Worm (Caenorhabditis elegans) whole organism, young adult: ENCODE data around the gene C53A3.1.
A peak's percentile ranks its signal among the peaks of the same experiment; 100 is the strongest.

Experiments
- B0336.3 ChIP-seq: fragments of 200-800 bp; sonication (Bioruptor generic); IDR thresholded peaks from 2 replicates; pipeline ENCODE4 v1.3.6; 2022; ENCODE audit warnings: missing genetic modification characterization, missing compliant biosample characterization
- C06A6.2 ChIP-seq: fragments of 200-800 bp; sonication (Bioruptor generic); conservative IDR thresholded peaks from 2 replicates; pipeline ENCODE4 v1.3.6; 2022; ENCODE audit warnings: missing genetic modification characterization, missing compliant biosample characterization
- F10E7.11 ChIP-seq: sonication (generic microtip); optimal IDR thresholded peaks from 2 replicates; lab custom pipeline; 2017; ENCODE audit warnings: mild to moderate bottlenecking, missing genetic modification characterization, moderate library complexity, missing compliant biosample characterization
- F23B12.7 ChIP-seq: sonication (generic microtip); optimal IDR thresholded peaks from 2 replicates; lab custom pipeline; 2017; ENCODE audit warnings: missing genetic modification characterization, mild to moderate bottlenecking, missing compliant biosample characterization, antibody characterized with exemption, moderate library complexity; ENCODE audit not compliant: insufficient read depth
- F33H1.4 ChIP-seq: fragments of 200-800 bp; sonication (Bioruptor generic); IDR thresholded peaks from 2 replicates; pipeline ENCODE4 v1.3.6; 2022; ENCODE audit warnings: missing genetic modification reagents, missing genetic modification characterization, missing compliant biosample characterization
- F57C9.4 ChIP-seq: sonication (generic microtip); optimal IDR thresholded peaks from 2 replicates; lab custom pipeline; 2017; ENCODE audit warnings: mild to moderate bottlenecking, missing genetic modification characterization, missing compliant biosample characterization
- K12H6.12 ChIP-seq: fragments of 200-800 bp; sonication (Bioruptor generic); optimal IDR thresholded peaks from 2 replicates; lab custom pipeline; 2018; ENCODE audit warnings: mild to moderate bottlenecking, missing genetic modification characterization, missing compliant biosample characterization
- akir-1 ChIP-seq: fragments of 200-800 bp; sonication (Bioruptor generic); optimal IDR thresholded peaks from 2 replicates; lab custom pipeline; 2018; ENCODE audit warnings: mild to moderate bottlenecking, missing genetic modification characterization, moderate library complexity, missing compliant biosample characterization
- attf-3 ChIP-seq: fragments of 200-800 bp; sonication (Bioruptor generic); conservative IDR thresholded peaks from 2 replicates; pipeline ENCODE4 v1.3.6; 2022; ENCODE audit warnings: missing genetic modification reagents, missing genetic modification characterization, missing compliant biosample characterization
- attf-5 ChIP-seq: fragments of 200-800 bp; sonication (Bioruptor generic); optimal IDR thresholded peaks from 2 replicates; lab custom pipeline; 2018; ENCODE audit warnings: mild to moderate bottlenecking, missing genetic modification characterization, missing compliant biosample characterization
- cebp-1 ChIP-seq, 2 experiments: fragments of 200-800 bp in 1 of 2; sonication (Bioruptor generic) in 1 of 2; sonication (generic microtip) in 1 of 2; IDR thresholded peaks in 1 of 2; optimal IDR thresholded peaks in 1 of 2; 2 replicates each; pipeline versions ENCODE4 v1.3.6 to Lab custom; 2017 to 2022; ENCODE audit warnings: missing compliant biosample characterization in 2 of 2, missing genetic modification characterization in 2 of 2, mild to moderate bottlenecking in 1 of 2, missing genetic modification reagents in 1 of 2, moderate library complexity in 1 of 2
- cebp-2 ChIP-seq: fragments of 200-800 bp; sonication (Bioruptor generic); IDR thresholded peaks from 2 replicates; pipeline ENCODE4 v1.3.6; 2022; ENCODE audit warnings: missing genetic modification characterization, missing compliant biosample characterization
- ceh-91 ChIP-seq: fragments of 200-800 bp; sonication (Bioruptor generic); IDR thresholded peaks from 2 replicates; pipeline ENCODE4 v1.3.6; 2022; ENCODE audit warnings: missing genetic modification reagents, missing genetic modification characterization, missing compliant biosample characterization
- chd-7 ChIP-seq: sonication (generic microtip); optimal IDR thresholded peaks from 2 replicates; lab custom pipeline; 2016; ENCODE audit warnings: mild to moderate bottlenecking, missing genetic modification characterization, moderate library complexity, missing compliant biosample characterization
- dox-1 ChIP-seq: fragments of 200-800 bp; sonication (Bioruptor generic); IDR thresholded peaks from 2 replicates; pipeline ENCODE4 v1.3.6; 2022; ENCODE audit warnings: missing genetic modification reagents, missing genetic modification characterization, missing compliant biosample characterization
- egrh-3 ChIP-seq: fragments of 200-800 bp; sonication (Bioruptor generic); IDR thresholded peaks from 2 replicates; pipeline ENCODE4 v1.3.6; 2022; ENCODE audit warnings: missing genetic modification reagents, missing genetic modification characterization, missing compliant biosample characterization
- gei-17 ChIP-seq: fragments of 200-800 bp; sonication (Bioruptor generic); optimal IDR thresholded peaks from 2 replicates; lab custom pipeline; 2018; ENCODE audit warnings: mild to moderate bottlenecking, missing genetic modification characterization, missing compliant biosample characterization
- hmg-1.2 ChIP-seq: fragments of 200-800 bp; sonication (Bioruptor generic); IDR thresholded peaks from 2 replicates; pipeline ENCODE4 v1.3.6; 2022; ENCODE audit warnings: missing genetic modification reagents, missing genetic modification characterization, missing compliant biosample characterization
- hrde-1 ChIP-seq: sonication (generic microtip); optimal IDR thresholded peaks from 2 replicates; lab custom pipeline; 2016; ENCODE audit warnings: missing genetic modification characterization, mild to moderate bottlenecking, missing compliant biosample characterization, moderate library complexity, missing genotype, missing genetic modification reagents, borderline replicate concordance
- let-526 ChIP-seq: fragments of 200-800 bp; sonication (Bioruptor generic); IDR thresholded peaks from 2 replicates; pipeline ENCODE4 v1.3.6; 2022; ENCODE audit warnings: missing genetic modification reagents, missing genetic modification characterization, missing compliant biosample characterization
- let-607 ChIP-seq, 2 experiments: fragments of 200-800 bp in 1 of 2; sonication (Bioruptor generic) in 1 of 2; sonication (generic microtip) in 1 of 2; optimal IDR thresholded peaks; 2 replicates each; lab custom pipeline; 2016 to 2018; ENCODE audit warnings: mild to moderate bottlenecking in 2 of 2, missing compliant biosample characterization in 2 of 2, missing genetic modification characterization in 2 of 2, moderate library complexity in 2 of 2, missing genotype in 1 of 2
- lin-26 ChIP-seq: fragments of 200-800 bp; sonication (Bioruptor generic); IDR thresholded peaks from 2 replicates; pipeline ENCODE4 v1.3.6; 2022; ENCODE audit warnings: missing genetic modification reagents, missing genetic modification characterization, missing compliant biosample characterization
- lin-40 ChIP-seq: sonication (generic microtip); optimal IDR thresholded peaks from 2 replicates; lab custom pipeline; 2016; ENCODE audit warnings: missing genetic modification characterization, mild to moderate bottlenecking, missing compliant biosample characterization, missing genotype, missing genetic modification reagents
- lin-54 ChIP-seq: fragments of 200-800 bp; sonication (Bioruptor generic); optimal IDR thresholded peaks from 2 replicates; lab custom pipeline; 2018; ENCODE audit warnings: mild to moderate bottlenecking, missing genetic modification characterization, missing compliant biosample characterization
- lsl-1 ChIP-seq: fragments of 200-800 bp; sonication (Bioruptor generic); optimal IDR thresholded peaks from 2 replicates; lab custom pipeline; 2018; ENCODE audit warnings: mild to moderate bottlenecking, missing genetic modification characterization, moderate library complexity, missing compliant biosample characterization
- madf-6 ChIP-seq: fragments of 200-800 bp; sonication (Bioruptor generic); IDR thresholded peaks from 2 replicates; pipeline ENCODE4 v1.3.6; 2022; ENCODE audit warnings: missing genetic modification reagents, missing genetic modification characterization, missing compliant biosample characterization
- mcd-1 ChIP-seq: fragments of 200-800 bp; sonication (Bioruptor generic); IDR thresholded peaks from 2 replicates; pipeline ENCODE4 v1.3.6; 2022; ENCODE audit warnings: missing genetic modification reagents, missing genetic modification characterization, missing compliant biosample characterization
- nhr-179 ChIP-seq: sonication (generic microtip); optimal IDR thresholded peaks from 2 replicates; lab custom pipeline; 2016; ENCODE audit warnings: mild to moderate bottlenecking, missing genetic modification characterization, missing compliant biosample characterization
- nhr-80 ChIP-seq: sonication (generic microtip); optimal IDR thresholded peaks from 2 replicates; lab custom pipeline; 2016; ENCODE audit warnings: missing genetic modification characterization, missing compliant biosample characterization
- nhr-90 ChIP-seq: sonication (generic microtip); optimal IDR thresholded peaks from 2 replicates; lab custom pipeline; 2016; ENCODE audit warnings: missing genotype, mild to moderate bottlenecking, missing genetic modification characterization, missing compliant biosample characterization
- snpc-4 ChIP-seq, 5 experiments: fragments of 150-350 bp in 1 of 5; sonication (generic microtip) in 4 of 5; optimal IDR thresholded peaks; 2 replicates each; lab custom pipeline; 2014 to 2018; ENCODE audit warnings: missing genetic modification characterization in 5 of 5, missing biosample characterization in 3 of 5, antibody characterized with exemption in 2 of 5, mild to moderate bottlenecking in 2 of 5, missing compliant biosample characterization in 2 of 5, missing genotype in 2 of 5, moderate library complexity in 2 of 5, missing genetic modification reagents in 1 of 5
- somi-1 ChIP-seq: fragments of 200-800 bp; sonication (Bioruptor generic); optimal IDR thresholded peaks from 2 replicates; lab custom pipeline; 2018; ENCODE audit warnings: mild to moderate bottlenecking, missing genetic modification characterization, missing compliant biosample characterization
- tbp1 ChIP-seq: fragments of 200-800 bp; sonication (Bioruptor generic); optimal IDR thresholded peaks from 2 replicates; lab custom pipeline; 2018; ENCODE audit warnings: mild to moderate bottlenecking, missing genetic modification characterization, missing compliant biosample characterization
- tlf-1 ChIP-seq: fragments of 200-800 bp; sonication (Bioruptor generic); optimal IDR thresholded peaks from 2 replicates; lab custom pipeline; 2018; ENCODE audit warnings: mild to moderate bottlenecking, missing genetic modification characterization, missing compliant biosample characterization
- ztf-18 ChIP-seq: sonication (generic microtip); optimal IDR thresholded peaks from 2 replicates; lab custom pipeline; 2016; ENCODE audit warnings: missing genotype, mild to moderate bottlenecking, missing genetic modification characterization, missing compliant biosample characterization
- ztf-26 ChIP-seq: sonication (generic microtip); optimal IDR thresholded peaks from 2 replicates; lab custom pipeline; 2017; ENCODE audit warnings: missing genetic modification characterization, missing compliant biosample characterization

The C53A3.1 gene

ce11 chrV:5780713-5781360, 20.8 kb upstream of the C53A3.1 start, which contains the start of gene F44E7.5:
Gene F44E7.5 (minus strand): TSS chrV:5780922.
- no peak for TF ChIP-seq F10E7.11
- 0 out of 2 replicates have a peak, but pooled peaks have one; percentile 41 for TF ChIP-seq B0336.3 (GFP tag; lab: Robert Waterston, UW)
- peak; percentile 60 for TF ChIP-seq gei-17 (GFP tag; lab: Kevin White, UChicago)
- peak; percentile 79 for TF ChIP-seq lsl-1
- peak; percentile 69 for TF ChIP-seq nhr-90 (tag; lab: Kevin White, UChicago)
- peak; percentile 89 for TF ChIP-seq ztf-26
- peak; percentile 36 for TF ChIP-seq tbp1 (GFP tag; lab: Kevin White, UChicago)
- peak; percentile 24; the same call in 1 of the 2 replicates for TF ChIP-seq egrh-3 (GFP tag; lab: Robert Waterston, UW)
- TF ChIP-seq mcd-1 (GFP tag; lab: Robert Waterston, UW), result peak; percentile 53
- peak; percentile 15 for TF ChIP-seq F23B12.7
- TF ChIP-seq attf-3 (GFP tag; lab: Robert Waterston, UW), result no peak
- TF ChIP-seq let-607 (tag; optimal IDR thresholded peaks at IDR 0.05; lab: Kevin White, UChicago), result peak in 1 of 2 experiments; percentile 60
- peak; percentile 40 for TF ChIP-seq K12H6.12 (tag; lab: Kevin White, UChicago)
- TF ChIP-seq chd-7, result peak; percentile 18
- no peak for TF ChIP-seq nhr-179 (tag; lab: Kevin White, UChicago)
- no peak for TF ChIP-seq snpc-4 (GFP tag; optimal IDR thresholded peaks at IDR 0.05; lab: Kevin White, UChicago)
- peak in 3 of 4 experiments; percentile 3 to 57 (median 33) for TF ChIP-seq snpc-4 (tag; optimal IDR thresholded peaks at IDR 0.05; lab: Kevin White, UChicago)
- TF ChIP-seq nhr-80 (tag; lab: Kevin White, UChicago), result peak; percentile 91
- no peak for TF ChIP-seq let-526 (GFP tag; lab: Robert Waterston, UW)
- peak; percentile 80 for TF ChIP-seq hmg-1.2 (GFP tag; lab: Robert Waterston, UW)
- peak; percentile 76 for TF ChIP-seq F33H1.4 (GFP tag; lab: Robert Waterston, UW)
- peak; percentile 68; the same call in 1 of the 2 replicates for TF ChIP-seq lin-26 (GFP tag; lab: Robert Waterston, UW)
- TF ChIP-seq C06A6.2 (GFP tag; lab: Robert Waterston, UW), result peak; percentile 66
- peak; percentile 67 for TF ChIP-seq ztf-18 (tag; lab: Kevin White, UChicago)
- peak; percentile 100 for TF ChIP-seq F57C9.4
- TF ChIP-seq cebp-2, result peak; percentile 94
- TF ChIP-seq cebp-1 (GFP tag; IDR thresholded peaks at IDR 0.05; lab: Robert Waterston, UW), result no peak; the same call in 1 of the 2 replicates
- TF ChIP-seq cebp-1 (tag; optimal IDR thresholded peaks at IDR 0.05; lab: Kevin White, UChicago), result peak; percentile 69
- TF ChIP-seq ceh-91 (GFP tag; lab: Robert Waterston, UW), result peak; percentile 24; the same call in 1 of the 2 replicates
- TF ChIP-seq madf-6 (GFP tag; lab: Robert Waterston, UW), result peak; percentile 56; the same call in 1 of the 2 replicates
- TF ChIP-seq somi-1, result no peak
- TF ChIP-seq hrde-1 (tag; lab: Kevin White, UChicago), result no peak
- no peak for TF ChIP-seq tlf-1 (GFP tag; lab: Kevin White, UChicago)
- peak; percentile 61 for TF ChIP-seq attf-5 (GFP tag; lab: Kevin White, UChicago)
- peak; percentile 51 for TF ChIP-seq lin-40 (tag; lab: Kevin White, UChicago)
- peak; percentile 5 for TF ChIP-seq lin-54 (GFP tag; lab: Kevin White, UChicago)
- TF ChIP-seq akir-1 (GFP tag; lab: Kevin White, UChicago), result no peak
- peak; percentile 81 for TF ChIP-seq dox-1 (GFP tag; lab: Robert Waterston, UW)
- TF ChIP-seq, all 124 proteins: peak for 28
